Fruit fly (Drosophila melanogaster) whole organism, embryonic: ENCODE results near the gene CG4949.
A peak's percentile ranks its signal among the peaks of the same experiment; 100 is the strongest.

Experiments used
- B-H2 ChIP-seq: fragments of 200-800 bp; sonication (Bioruptor generic); optimal IDR thresholded peaks from 2 replicates; lab custom pipeline; 2018; ENCODE audit warnings: missing biosample characterization, mild to moderate bottlenecking, missing genetic modification characterization
- Bteb2 ChIP-seq: fragments of 200-800 bp; sonication (Bioruptor generic); optimal IDR thresholded peaks from 2 replicates; lab custom pipeline; 2016; ENCODE audit warnings: missing biosample characterization, missing genetic modification characterization
- CG18476 ChIP-seq: fragments of 200-800 bp; sonication (Bioruptor generic); optimal IDR thresholded peaks from 2 replicates; lab custom pipeline; 2016; ENCODE audit warnings: missing biosample characterization, mild to moderate bottlenecking, missing genetic modification characterization
- CG18764 ChIP-seq: fragments of 200-800 bp; sonication (Bioruptor generic); optimal IDR thresholded peaks from 3 replicates; lab custom pipeline; 2016; ENCODE audit warnings: missing biosample characterization, missing genetic modification characterization
- CG2120 ChIP-seq: fragments of 200-800 bp; sonication (Bioruptor generic); optimal IDR thresholded peaks from 3 replicates; lab custom pipeline; 2016; ENCODE audit warnings: missing biosample characterization, missing genetic modification characterization
- CG2199 ChIP-seq: fragments of 200-800 bp; sonication (Bioruptor generic); IDR thresholded peaks from 3 replicates; pipeline ENCODE4 v1.3.6; 2022; ENCODE audit warnings: missing biosample characterization, missing genetic modification characterization
- CG2678 ChIP-seq: fragments of 200-800 bp; sonication (Bioruptor generic); optimal IDR thresholded peaks from 3 replicates; lab custom pipeline; 2019; ENCODE audit warnings: missing biosample characterization, mild to moderate bottlenecking, missing genetic modification characterization, moderate library complexity
- CG31441 ChIP-seq: fragments of 200-800 bp; sonication (Bioruptor generic); IDR thresholded peaks from 2 replicates; pipeline ENCODE4 v1.3.6; 2022; ENCODE audit warnings: missing biosample characterization, missing genetic modification characterization
- CG3163 ChIP-seq: fragments of 200-800 bp; sonication (Bioruptor generic); optimal IDR thresholded peaks from 3 replicates; lab custom pipeline; 2016; ENCODE audit warnings: missing biosample characterization, missing genetic modification characterization
- CG32772 ChIP-seq: fragments of 200-800 bp; sonication (Bioruptor generic); IDR thresholded peaks from 2 replicates; pipeline ENCODE4 v1.3.6; 2022; ENCODE audit warnings: missing biosample characterization, missing genetic modification characterization
- CG3281 ChIP-seq: fragments of 200-800 bp; sonication (Bioruptor generic); optimal IDR thresholded peaks from 3 replicates; lab custom pipeline; 2017; ENCODE audit warnings: missing biosample characterization, mild to moderate bottlenecking, missing genetic modification characterization
- CG3847 ChIP-seq: fragments of 200-800 bp; sonication (Bioruptor generic); IDR thresholded peaks from 2 replicates; pipeline ENCODE4 v1.3.6; 2022; ENCODE audit warnings: missing biosample characterization, missing genetic modification characterization
- CG4707 ChIP-seq: fragments of 200-800 bp; sonication (Bioruptor generic); optimal IDR thresholded peaks from 2 replicates; lab custom pipeline; 2018; ENCODE audit warnings: missing biosample characterization, mild to moderate bottlenecking, missing genetic modification characterization, moderate library complexity
- CG6654 ChIP-seq: fragments of 200-800 bp; sonication (Bioruptor generic); optimal IDR thresholded peaks from 2 replicates; lab custom pipeline; 2017; ENCODE audit warnings: missing biosample characterization, mild to moderate bottlenecking, missing genetic modification characterization
- CG7963 ChIP-seq: fragments of 200-800 bp; sonication (Bioruptor generic); IDR thresholded peaks from 3 replicates; pipeline ENCODE4 v1.3.6; 2022; ENCODE audit warnings: missing biosample characterization, missing genetic modification characterization; ENCODE audit not compliant: partially characterized antibody
- CG8281 ChIP-seq: fragments of 200-800 bp; sonication (Bioruptor generic); optimal IDR thresholded peaks from 2 replicates; lab custom pipeline; 2018; ENCODE audit warnings: missing biosample characterization, mild to moderate bottlenecking, missing genetic modification characterization, moderate library complexity
- CG9609 ChIP-seq: fragments of 200-800 bp; sonication (Bioruptor generic); optimal IDR thresholded peaks from 3 replicates; lab custom pipeline; 2016; ENCODE audit warnings: missing biosample characterization, missing genetic modification characterization
- CG9797 ChIP-seq: fragments of 200-800 bp; sonication (Bioruptor generic); optimal IDR thresholded peaks from 3 replicates; lab custom pipeline; 2018; ENCODE audit warnings: missing biosample characterization, mild to moderate bottlenecking, missing genetic modification characterization
- CTCF ChIP-seq: fragments of 200-800 bp; sonication (Bioruptor generic); optimal IDR thresholded peaks from 2 replicates; lab custom pipeline; 2017; ENCODE audit warnings: missing biosample characterization, mild to moderate bottlenecking, missing genetic modification characterization, moderate library complexity
- Dll ChIP-seq: fragments of 200-800 bp; sonication (Bioruptor generic); IDR thresholded peaks from 4 replicates; pipeline ENCODE4 v1.3.6; 2022; ENCODE audit warnings: missing biosample characterization, missing genetic modification characterization; ENCODE audit not compliant: partially characterized antibody
- Dp ChIP-seq: fragments of 200-800 bp; sonication (Bioruptor generic); optimal IDR thresholded peaks from 2 replicates; lab custom pipeline; 2018; ENCODE audit warnings: missing biosample characterization, mild to moderate bottlenecking, missing genetic modification characterization, moderate library complexity
- Elba2 ChIP-seq: fragments of 200-800 bp; sonication (Bioruptor generic); optimal IDR thresholded peaks from 3 replicates; lab custom pipeline; 2016; ENCODE audit warnings: missing biosample characterization, missing genetic modification characterization
- Ets65A ChIP-seq: fragments of 200-800 bp; sonication (Bioruptor generic); peaks from one replicate; lab custom pipeline; 2016; ENCODE audit warnings: missing biosample characterization, missing genetic modification characterization
- Hmr ChIP-seq: fragments of 200-800 bp; sonication (Bioruptor generic); optimal IDR thresholded peaks from 3 replicates; lab custom pipeline; 2017; ENCODE audit warnings: mild to moderate bottlenecking, missing biosample characterization, missing genetic modification reagents, missing genetic modification characterization
- Hr51 ChIP-seq, 2 experiments: fragments of 200-800 bp; sonication (Bioruptor generic); optimal IDR thresholded peaks; 2 replicates in 1 of 2; 3 replicates in 1 of 2; lab custom pipeline; 2016 to 2018; ENCODE audit warnings: missing biosample characterization in 2 of 2, missing genetic modification characterization in 2 of 2, mild to moderate bottlenecking in 1 of 2, moderate library complexity in 1 of 2
- Mrtf ChIP-seq: fragments of 200-800 bp; sonication (Bioruptor generic); IDR thresholded peaks from 3 replicates; pipeline ENCODE4 v1.3.6; 2022; ENCODE audit warnings: missing biosample characterization, missing genetic modification characterization
- Oaz ChIP-seq: fragments of 200-800 bp; sonication (Bioruptor generic); IDR thresholded peaks from 2 replicates; pipeline ENCODE4 v1.3.6; 2022; ENCODE audit warnings: missing biosample characterization, missing genetic modification characterization
- Opbp ChIP-seq: fragments of 200-800 bp; sonication (Bioruptor generic); IDR thresholded peaks from 3 replicates; pipeline ENCODE4 v1.3.6; 2022; ENCODE audit warnings: missing biosample characterization, missing genetic modification characterization; ENCODE audit not compliant: partially characterized antibody
- PHDP ChIP-seq: fragments of 200-800 bp; sonication (Bioruptor generic); optimal IDR thresholded peaks from 3 replicates; lab custom pipeline; 2018; ENCODE audit warnings: missing biosample characterization, mild to moderate bottlenecking, missing genetic modification characterization, moderate library complexity
- Taf1 ChIP-seq: fragments of 200-800 bp; sonication (Bioruptor generic); IDR thresholded peaks from 2 replicates; pipeline ENCODE4 v1.3.6; 2022; ENCODE audit warnings: missing biosample characterization, missing genetic modification characterization
- ase ChIP-seq: fragments of 200-800 bp; sonication (Bioruptor generic); IDR thresholded peaks from 3 replicates; pipeline ENCODE4 v1.3.6; 2022; ENCODE audit warnings: missing biosample characterization, missing genetic modification characterization
- bab2 ChIP-seq: fragments of 200-800 bp; sonication (Bioruptor generic); optimal IDR thresholded peaks from 2 replicates; lab custom pipeline; 2016; ENCODE audit warnings: missing biosample characterization, missing genetic modification characterization
- cato ChIP-seq: fragments of 200-800 bp; sonication (Bioruptor generic); optimal IDR thresholded peaks from 2 replicates; lab custom pipeline; 2016; ENCODE audit warnings: missing biosample characterization, missing genetic modification characterization, borderline replicate concordance
- cg ChIP-seq: fragments of 200-800 bp; sonication (Bioruptor generic); optimal IDR thresholded peaks from 3 replicates; lab custom pipeline; 2019; ENCODE audit warnings: missing biosample characterization, mild to moderate bottlenecking, missing genetic modification characterization, moderate library complexity
- crp ChIP-seq, 2 experiments: fragments of 200-800 bp; sonication (Bioruptor generic); optimal IDR thresholded peaks; 2 replicates in 1 of 2; 3 replicates in 1 of 2; lab custom pipeline; 2017; ENCODE audit warnings: missing biosample characterization in 2 of 2, missing genetic modification characterization in 2 of 2, mild to moderate bottlenecking in 1 of 2, moderate library complexity in 1 of 2
- da ChIP-seq: fragments of 200-800 bp; sonication (Bioruptor generic); optimal IDR thresholded peaks from 2 replicates; lab custom pipeline; 2016; ENCODE audit warnings: missing biosample characterization, missing genetic modification characterization
- eve ChIP-seq, 2 experiments: fragments of >200 bp; optimal IDR thresholded peaks; 2 replicates each; lab custom pipeline; 2017; ENCODE audit warnings: missing biosample characterization in 2 of 2, missing genetic modification characterization in 2 of 2
- hbn ChIP-seq: fragments of 200-800 bp; sonication (Bioruptor generic); IDR thresholded peaks from 2 replicates; pipeline ENCODE4 v1.3.6; 2022; ENCODE audit warnings: missing biosample characterization, missing genetic modification characterization; ENCODE audit not compliant: partially characterized antibody
- maf-S ChIP-seq: fragments of 200-800 bp; sonication (Bioruptor generic); optimal IDR thresholded peaks from 2 replicates; lab custom pipeline; 2016; ENCODE audit warnings: missing biosample characterization, missing genetic modification characterization
- nmo ChIP-seq: fragments of 200-800 bp; sonication (Bioruptor generic); optimal IDR thresholded peaks from 2 replicates; lab custom pipeline; 2018; ENCODE audit warnings: missing biosample characterization, mild to moderate bottlenecking, missing genetic modification characterization, moderate library complexity
- oc ChIP-seq: fragments of 200-800 bp; sonication (Bioruptor generic); optimal IDR thresholded peaks from 2 replicates; lab custom pipeline; 2018; ENCODE audit warnings: missing biosample characterization, mild to moderate bottlenecking, missing genetic modification characterization, moderate library complexity
- pita ChIP-seq: fragments of 200-800 bp; sonication (Bioruptor generic); optimal IDR thresholded peaks from 2 replicates; lab custom pipeline; 2017; ENCODE audit warnings: missing biosample characterization, mild to moderate bottlenecking, missing genetic modification characterization
- pzg ChIP-seq: fragments of 200-800 bp; sonication (Bioruptor generic); optimal IDR thresholded peaks from 3 replicates; lab custom pipeline; 2018; ENCODE audit warnings: missing biosample characterization, mild to moderate bottlenecking, missing genetic modification characterization, moderate library complexity
- scrt ChIP-seq: fragments of 200-800 bp; sonication (Bioruptor generic); optimal IDR thresholded peaks from 2 replicates; lab custom pipeline; 2018; ENCODE audit warnings: missing biosample characterization, mild to moderate bottlenecking, missing genetic modification characterization, moderate library complexity
- sd ChIP-seq: fragments of 200-800 bp; sonication (Bioruptor generic); optimal IDR thresholded peaks from 3 replicates; lab custom pipeline; 2018; ENCODE audit warnings: missing biosample characterization, mild to moderate bottlenecking, missing genetic modification characterization, moderate library complexity
- sens ChIP-seq: fragments of 200-800 bp; sonication (Bioruptor generic); peaks from one replicate; lab custom pipeline; 2016; ENCODE audit warnings: missing biosample characterization, missing genetic modification characterization
- sr ChIP-seq: fragments of 200-800 bp; sonication (Bioruptor generic); IDR thresholded peaks from 3 replicates; pipeline ENCODE4 v1.3.6; 2022; ENCODE audit warnings: missing biosample characterization, missing genetic modification characterization
- trem ChIP-seq: fragments of 200-800 bp; optimal IDR thresholded peaks from 3 replicates; lab custom pipeline; 2019; ENCODE audit warnings: missing biosample characterization, mild to moderate bottlenecking, missing genetic modification characterization, moderate library complexity
- unc-4 ChIP-seq: fragments of 200-800 bp; sonication (Bioruptor generic); IDR thresholded peaks from 2 replicates; pipeline ENCODE4 v1.3.6; 2022; ENCODE audit warnings: missing biosample characterization, missing genetic modification characterization; ENCODE audit not compliant: partially characterized antibody
- zf30C ChIP-seq: fragments of 200-800 bp; sonication (Bioruptor generic); optimal IDR thresholded peaks from 3 replicates; lab custom pipeline; 2018; ENCODE audit warnings: missing biosample characterization, mild to moderate bottlenecking, missing genetic modification characterization

Gene CG4949

DNA sequence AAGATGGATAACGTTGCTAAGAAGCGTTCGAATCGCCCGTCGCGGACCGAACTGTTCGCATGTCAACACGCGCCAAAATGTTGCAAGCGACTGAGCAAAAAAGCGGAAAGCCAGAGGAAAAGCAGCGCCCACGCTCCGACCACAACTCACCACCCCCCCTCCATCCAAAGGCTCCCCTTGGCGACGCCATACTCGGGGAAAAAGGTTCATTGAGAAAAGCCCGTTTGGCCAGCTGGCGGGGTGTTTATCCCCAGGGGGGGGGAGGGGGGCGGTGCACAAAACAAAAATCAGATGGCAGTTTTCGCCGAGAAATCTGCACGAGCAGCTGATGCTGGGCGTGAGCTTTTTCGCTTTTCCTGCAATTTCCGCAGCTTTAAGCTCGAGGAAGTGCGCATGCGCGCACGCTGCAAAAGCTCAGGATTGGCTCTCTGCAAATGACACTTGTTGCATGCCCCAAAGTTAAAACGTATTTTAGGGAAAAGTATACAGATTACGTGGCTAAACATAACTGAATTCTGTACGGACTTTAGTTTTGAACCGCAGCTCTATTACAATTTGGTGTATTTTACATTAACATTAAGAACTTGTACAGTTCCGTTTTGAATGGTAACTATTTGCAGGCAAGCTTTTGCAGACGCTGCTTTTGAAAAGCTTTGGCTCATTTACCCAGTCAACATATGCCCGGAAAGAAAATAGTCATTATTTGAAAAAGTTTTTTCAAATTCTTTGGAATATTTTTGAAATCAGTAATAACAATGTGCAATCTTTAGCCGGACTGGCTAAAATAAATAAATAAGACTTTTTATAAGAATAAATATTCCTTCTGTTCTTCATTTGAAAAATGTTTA is 30.7 kb upstream of the CG4949 start (continued):
- TF ChIP-seq CG9797 (GFP tag; lab: Kevin White, UChicago) (no peak), Dll (no peak), Taf1 (no peak), cg (GFP tag; lab: Kevin White, UChicago) (no peak), CG31441 (GFP tag; lab: Robert Waterston, UW) (no peak), nmo (GFP tag; lab: Kevin White, UChicago) (no peak), CG8281 (no peak), Dp (no peak), trem (no peak), CG18476 (GFP tag; lab: Kevin White, UChicago) (no peak), CG4707 (no peak), PHDP (no peak), da (no peak), Opbp (GFP tag; lab: Robert Waterston, UW) (no peak), unc-4 (GFP tag; lab: Robert Waterston, UW) (no peak), sd (tag; lab: Kevin White, UChicago) (no peak), CG6654 (GFP tag; lab: Kevin White, UChicago) (no peak), ase (GFP tag; lab: Robert Waterston, UW) (no peak), bab2 (GFP tag; lab: Kevin White, UChicago) (no peak), CG2120 (GFP tag; lab: Kevin White, UChicago) (no peak), Hmr (GFP tag; lab: Kevin White, UChicago) (no peak), pita (GFP tag; lab: Kevin White, UChicago) (no peak), CG3847 (GFP tag; lab: Robert Waterston, UW) (no peak), CG2678 (tag; lab: Kevin White, UChicago) (no peak), pzg (peak; percentile 5), zf30C (GFP tag; lab: Kevin White, UChicago) (no peak), CG3281 (GFP tag; lab: Kevin White, UChicago) (no peak), sens (GFP tag; lab: Kevin White, UChicago) (no peak), maf-S (no peak), CG9609 (no peak), hbn (GFP tag; lab: Robert Waterston, UW) (no peak), B-H2 (no peak), oc (tag; lab: Kevin White, UChicago) (no peak), CG18764 (GFP tag; lab: Kevin White, UChicago) (no peak), Hr51 (GFP tag; optimal IDR thresholded peaks at IDR 0.05; lab: Kevin White, UChicago) (peak in 1 of 2 experiments; percentile 18), cato (no peak), Bteb2 (GFP tag; lab: Kevin White, UChicago) (no peak), Elba2 (GFP tag; lab: Kevin White, UChicago) (no peak), CG7963 (GFP tag; lab: Robert Waterston, UW) (no peak), CG32772 (no peak), Ets65A (GFP tag; lab: Kevin White, UChicago) (peak; percentile 53), scrt (GFP tag; lab: Kevin White, UChicago) (peak; percentile 92), eve (GFP tag; optimal IDR thresholded peaks at IDR 0.05; lab: Kevin White, UChicago) (no peak), CTCF (GFP tag; lab: Kevin White, UChicago) (no peak), CG2199 (GFP tag; lab: Robert Waterston, UW) (no peak), CG3163 (GFP tag; lab: Kevin White, UChicago) (no peak), Oaz (no peak), Mrtf (GFP tag; lab: Robert Waterston, UW) (no peak), crp (GFP tag; optimal IDR thresholded peaks at IDR 0.05; lab: Kevin White, UChicago) (peak in 1 of 2 experiments; percentile 58), sr (GFP tag; lab: Robert Waterston, UW) (peak; percentile 59; the same call in 2 of the 3 replicates)
